Worm (Caenorhabditis elegans): ENCODE results near the gene C04A2.15.

The C04A2.15 gene

DNA sequence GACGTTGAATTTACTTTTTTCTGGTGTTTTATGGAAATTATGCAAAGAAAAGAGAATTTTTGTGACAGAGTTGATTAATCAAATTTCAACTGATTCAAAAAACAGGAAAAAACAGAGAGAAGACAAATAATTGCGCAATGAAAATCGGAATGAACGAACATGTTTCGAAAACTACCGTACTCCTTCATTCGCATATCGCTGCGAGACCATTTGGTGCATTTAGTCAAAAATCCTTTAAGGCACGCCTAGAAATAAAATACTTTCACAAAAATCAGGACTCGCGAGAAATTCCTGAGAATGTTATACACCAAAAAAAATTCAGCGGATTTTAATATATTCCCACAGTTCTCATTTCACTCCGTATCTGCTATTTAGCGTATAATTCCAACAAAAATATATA lies 8.0 kb downstream of the C04A2.15 start:
- TF ChIP-seq nhr-67 (tag; optimal IDR thresholded peaks at IDR 0.05) (no peak), ama-1 (optimal IDR thresholded peaks at IDR 0.05) (no peak), tbx-2 (tag; optimal IDR thresholded peaks at IDR 0.05) (no peak), nhr-28 (tag; optimal IDR thresholded peaks at IDR 0.05) (no peak), pqm-1 (tag; optimal IDR thresholded peaks at IDR 0.05) (no peak), nhr-23 (tag; optimal IDR thresholded peaks at IDR 0.05) (no peak), ceh-28 (tag; optimal IDR thresholded peaks at IDR 0.05) (no peak), ceh-9 (tag; optimal IDR thresholded peaks at IDR 0.05) (no peak), fos-1 (tag; optimal IDR thresholded peaks at IDR 0.05) (no peak)

DNA sequence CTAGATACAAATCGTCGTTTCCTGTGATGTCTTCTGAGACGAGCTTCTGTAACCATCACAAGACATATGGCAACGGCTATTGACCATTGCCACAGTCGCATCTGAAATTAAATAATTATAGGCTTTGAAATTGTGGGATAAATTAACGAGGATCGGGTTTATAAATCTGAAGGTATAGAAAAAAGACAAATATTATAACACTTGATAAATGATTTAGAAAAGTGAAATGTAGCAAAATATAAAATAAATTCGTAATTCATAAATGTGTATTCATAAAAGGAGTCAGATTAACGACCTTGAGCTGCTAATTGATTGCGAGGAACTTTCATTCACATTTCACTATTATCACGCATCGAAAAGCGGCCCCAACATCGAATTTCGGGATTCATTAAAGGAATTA lies 11.6 kb downstream of the C04A2.15 start, which contains the start of gene aff-1:
aff-1 (minus strand) TSS at position 101 of the 400 bp plus-strand sequence.
- TF ChIP-seq nfya-1 (tag; optimal IDR thresholded peaks at IDR 0.05; ENCODE audit: insufficient read depth) (no peak), ceh-82 (tag; optimal IDR thresholded peaks at IDR 0.05) (no peak), fkh-10 (GFP tag; optimal IDR thresholded peaks at IDR 0.05) (no peak), nhr-25 (tag; optimal IDR thresholded peaks at IDR 0.05) (no peak), nhr-77 (tag; optimal IDR thresholded peaks at IDR 0.05) (no peak), fos-1 (tag; optimal IDR thresholded peaks at IDR 0.05) (no peak), jun-1 (tag; optimal IDR thresholded peaks at IDR 0.05) (no peak), nhr-76 (tag; optimal IDR thresholded peaks at IDR 0.05) (no peak), nhr-12 (tag; optimal IDR thresholded peaks at IDR 0.05) (no peak), ztf-11 (tag; optimal IDR thresholded peaks at IDR 0.05) (no peak)

DNA sequence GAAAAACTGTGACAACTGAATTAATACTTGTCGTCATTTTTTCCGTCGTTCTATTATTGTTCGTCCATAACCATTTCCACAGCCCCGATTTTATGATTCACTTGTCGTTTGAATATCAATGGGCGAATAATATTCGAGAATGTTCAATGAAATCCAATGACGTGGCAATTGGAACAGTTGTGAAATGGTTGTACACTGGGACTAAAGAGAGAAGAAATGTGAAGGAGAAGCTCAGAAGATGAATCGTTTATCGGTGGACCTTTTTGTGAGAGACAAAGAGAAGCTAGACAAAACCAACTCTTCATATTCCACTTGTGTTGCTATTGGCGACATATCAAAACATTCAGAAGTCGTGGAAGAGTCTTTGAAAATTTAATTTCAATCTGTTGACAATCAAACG lies 18.8 kb downstream of the C04A2.15 start, which contains the start of gene clhm-1:
clhm-1 (minus strand) TSS at position 207 of the 400 bp plus-strand sequence.
- TF ChIP-seq fkh-10 (GFP tag; optimal IDR thresholded peaks at IDR 0.05) (no peak), nfya-1 (tag; optimal IDR thresholded peaks at IDR 0.05; ENCODE audit: insufficient read depth) (peak; percentile 17), daf-12 (tag; optimal IDR thresholded peaks at IDR 0.05) (no peak), nhr-23 (tag; optimal IDR thresholded peaks at IDR 0.05) (no peak), nhr-43 (tag; optimal IDR thresholded peaks at IDR 0.05; ENCODE audit: poor library complexity, severe bottlenecking) (no peak)

DNA sequence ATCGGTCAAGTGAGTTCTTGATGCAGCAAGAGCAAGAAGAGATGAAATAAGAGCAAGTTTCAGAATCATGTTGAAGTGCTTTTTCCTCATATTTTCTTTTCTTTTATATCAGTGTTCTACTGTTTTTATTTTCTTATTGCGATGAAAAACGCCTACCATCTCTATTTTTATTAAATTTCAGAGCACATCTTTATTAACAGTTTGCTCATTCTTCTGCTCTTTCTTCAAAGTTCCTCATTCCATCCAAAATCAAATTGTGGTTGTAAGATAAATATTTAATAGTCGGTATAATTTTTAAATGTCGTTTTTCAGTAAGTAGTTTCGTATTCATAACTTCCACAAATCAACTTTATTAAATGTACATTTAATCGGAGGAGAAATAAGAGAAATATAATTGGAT lies 20.5 kb downstream of the C04A2.15 start, which contains the start of gene C44B7.5:
C44B7.5 (minus strand) TSS at position 101 of the 400 bp plus-strand sequence.
- TF ChIP-seq snpc-4 (tag; optimal IDR thresholded peaks at IDR 0.05) = no peak
- TF ChIP-seq pha-4 (tag; optimal IDR thresholded peaks at IDR 0.05) = no peak
- TF ChIP-seq pqm-1 (tag; optimal IDR thresholded peaks at IDR 0.05) = no peak
- no peak for TF ChIP-seq zag-1 (tag; optimal IDR thresholded peaks at IDR 0.05)
- TF ChIP-seq nhr-237 (tag; optimal IDR thresholded peaks at IDR 0.05) = no peak
- TF ChIP-seq fkh-10 (GFP tag; optimal IDR thresholded peaks at IDR 0.05) = no peak
- no peak for TF ChIP-seq nhr-23 (tag; optimal IDR thresholded peaks at IDR 0.05)
- no peak for TF ChIP-seq nhr-28 (tag; optimal IDR thresholded peaks at IDR 0.05)
- no peak for TF ChIP-seq nhr-25 (tag; optimal IDR thresholded peaks at IDR 0.05)
- TF ChIP-seq jun-1 (tag; optimal IDR thresholded peaks at IDR 0.05) = no peak
- no peak for TF ChIP-seq ceh-16 (tag; optimal IDR thresholded peaks at IDR 0.05)
- no peak for TF ChIP-seq ZK546.5 (tag; optimal IDR thresholded peaks at IDR 0.05)
- TF ChIP-seq nfya-1 (tag; optimal IDR thresholded peaks at IDR 0.05; ENCODE audit: insufficient read depth) = no peak
- TF ChIP-seq mml-1 (tag; optimal IDR thresholded peaks at IDR 0.05) = no peak
- TF ChIP-seq ceh-9 (tag; optimal IDR thresholded peaks at IDR 0.05) = no peak
- TF ChIP-seq ztf-11 (tag; optimal IDR thresholded peaks at IDR 0.05) = no peak
- TF ChIP-seq egl-5 (tag; optimal IDR thresholded peaks at IDR 0.05) = no peak
- TF ChIP-seq tbx-2 (tag; optimal IDR thresholded peaks at IDR 0.05) = no peak

DNA sequence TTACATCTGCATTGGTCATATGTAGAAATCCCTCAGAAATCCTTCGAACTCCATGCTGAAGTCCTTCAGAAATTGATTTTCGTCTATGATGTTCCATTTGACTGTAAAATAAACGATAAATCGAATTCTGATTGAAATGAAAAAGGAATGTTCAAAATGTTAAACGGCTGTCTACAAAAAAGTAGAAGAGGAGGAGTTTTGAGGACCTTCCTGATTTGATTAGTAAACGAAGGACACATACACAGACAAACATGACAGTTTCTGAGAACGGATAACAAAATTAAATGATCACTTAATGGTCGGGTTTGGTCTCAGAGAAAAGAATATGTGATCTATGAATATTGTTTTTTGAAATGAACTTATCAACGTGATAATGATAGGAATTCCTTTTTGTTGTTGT lies 24.9 kb downstream of the C04A2.15 start, which contains the start of gene slc-36.5:
slc-36.5 (minus strand) TSS at position 101 of the 400 bp plus-strand sequence.
- TF ChIP-seq ztf-4 (tag; optimal IDR thresholded peaks at IDR 0.05) = no peak
- no peak for TF ChIP-seq unc-62 (GFP tag; optimal IDR thresholded peaks at IDR 0.05)
- TF ChIP-seq pha-4 (tag; optimal IDR thresholded peaks at IDR 0.05) = no peak
- no peak for TF ChIP-seq ceh-82 (tag; optimal IDR thresholded peaks at IDR 0.05)
- TF ChIP-seq nhr-77 (tag; optimal IDR thresholded peaks at IDR 0.05) = no peak
- no peak for TF ChIP-seq pqm-1 (tag; optimal IDR thresholded peaks at IDR 0.05)
- no peak for TF ChIP-seq ama-1 (optimal IDR thresholded peaks at IDR 0.05)
- no peak for TF ChIP-seq elt-1 (tag; optimal IDR thresholded peaks at IDR 0.05)
- no peak for TF ChIP-seq daf-12 (tag; optimal IDR thresholded peaks at IDR 0.05)
- TF ChIP-seq elt-2 (tag; optimal IDR thresholded peaks at IDR 0.05) = no peak

DNA sequence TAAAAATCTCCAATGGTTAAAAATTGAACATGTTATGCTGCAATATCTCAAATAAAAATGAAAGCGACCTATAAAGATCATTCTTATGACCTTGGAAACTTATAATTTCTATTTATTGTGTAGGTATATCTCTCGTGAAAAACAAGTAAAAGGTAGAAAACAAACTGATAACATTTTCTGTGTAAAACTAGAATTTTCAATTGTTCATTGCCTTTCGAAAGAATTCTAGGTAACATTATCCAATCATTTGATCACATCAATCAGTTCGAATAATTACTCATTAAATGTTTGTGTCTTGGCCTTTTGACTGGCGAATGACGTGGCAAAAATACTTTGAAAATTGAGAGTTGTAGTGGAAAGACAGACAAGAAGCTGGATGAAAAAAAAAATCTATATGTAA lies 25.8 kb downstream of the C04A2.15 start:
- no peak for TF ChIP-seq fkh-2 (tag; optimal IDR thresholded peaks at IDR 0.05)
- no peak for TF ChIP-seq elt-2 (tag; optimal IDR thresholded peaks at IDR 0.05)
- TF ChIP-seq nhr-25 (tag; optimal IDR thresholded peaks at IDR 0.05) = no peak
- TF ChIP-seq eor-1 (tag; optimal IDR thresholded peaks at IDR 0.05) = no peak
- TF ChIP-seq R02D3.7 (tag; optimal IDR thresholded peaks at IDR 0.05) = no peak
- no peak for TF ChIP-seq lin-39 (tag; optimal IDR thresholded peaks at IDR 0.05)
- no peak for TF ChIP-seq pqm-1 (tag; optimal IDR thresholded peaks at IDR 0.05)
- TF ChIP-seq lsy-12 (tag; optimal IDR thresholded peaks at IDR 0.05) = no peak
- TF ChIP-seq egl-27 (tag; optimal IDR thresholded peaks at IDR 0.05) = no peak
- no peak for TF ChIP-seq unc-39 (tag; optimal IDR thresholded peaks at IDR 0.05)
- TF ChIP-seq ZK546.5 (tag; optimal IDR thresholded peaks at IDR 0.05) = no peak
- no peak for TF ChIP-seq nhr-23 (tag; optimal IDR thresholded peaks at IDR 0.05)
- TF ChIP-seq jun-1 (tag; optimal IDR thresholded peaks at IDR 0.05) = no peak
- no peak for TF ChIP-seq daf-12 (tag; optimal IDR thresholded peaks at IDR 0.05)
- TF ChIP-seq snpc-4 (tag; optimal IDR thresholded peaks at IDR 0.05) = no peak
- no peak for TF ChIP-seq nhr-77 (tag; optimal IDR thresholded peaks at IDR 0.05)
- no peak for TF ChIP-seq mdl-1 (tag; optimal IDR thresholded peaks at IDR 0.05)
- no peak for TF ChIP-seq ceh-16 (tag; optimal IDR thresholded peaks at IDR 0.05)

Measured in whole organism, L3 larva.